Worm (Caenorhabditis elegans): ENCODE data around the gene nas-11.

Gene nas-11

ce11 chrX:6749124-6749822 lies 35.9 kb downstream of the nas-11 start (continued):
- TF ChIP-seq dpff-1 (tag; optimal IDR thresholded peaks at IDR 0.05) (no peak), pha-4 (tag; optimal IDR thresholded peaks at IDR 0.05) (no peak), die-1 (tag; optimal IDR thresholded peaks at IDR 0.05) (peak; percentile 63), nhr-27 (tag; optimal IDR thresholded peaks at IDR 0.05) (no peak), D2030.7 (GFP tag; IDR thresholded peaks at IDR 0.05) (no peak), ztf-18 (tag; optimal IDR thresholded peaks at IDR 0.05) (no peak), hrde-1 (tag; optimal IDR thresholded peaks at IDR 0.05; ENCODE audit: borderline replicate concordance) (no peak), tlf-1 (GFP tag; optimal IDR thresholded peaks at IDR 0.05) (peak; percentile 78), Y53F4B.3 (GFP tag; IDR thresholded peaks at IDR 0.05) (no peak), T26A5.8 (tag; optimal IDR thresholded peaks at IDR 0.05) (no peak), snpc-4 (GFP tag; optimal IDR thresholded peaks at IDR 0.05) (no peak), snpc-4 (tag; optimal IDR thresholded peaks at IDR 0.05) (peak in 2 of 4 experiments; percentile 1 to 31), nhr-120 (GFP tag; IDR thresholded peaks at IDR 0.05) (no peak), hmg-1.2 (GFP tag; IDR thresholded peaks at IDR 0.05) (no peak; the same call in 1 of the 2 replicates), lin-26 (GFP tag; IDR thresholded peaks at IDR 0.05) (0 out of 2 replicates have a peak, but pooled peaks have one; percentile 24), nfya-2 (GFP tag; IDR thresholded peaks at IDR 0.05) (no peak), akir-1 (GFP tag; optimal IDR thresholded peaks at IDR 0.05) (no peak), let-526 (GFP tag; IDR thresholded peaks at IDR 0.05) (peak; percentile 74; the same call in 1 of the 2 replicates), sea-2 (GFP tag; IDR thresholded peaks at IDR 0.05) (peak; percentile 62; the same call in 1 of the 2 replicates), cebp-1 (GFP tag; IDR thresholded peaks at IDR 0.05) (0 out of 2 replicates have a peak, but pooled peaks have one; percentile 16), cebp-1 (tag; optimal IDR thresholded peaks at IDR 0.05) (peak; percentile 73), F55B11.4 (tag; optimal IDR thresholded peaks at IDR 0.05; ENCODE audit: borderline replicate concordance, insufficient read depth) (no peak), nhr-90 (tag; optimal IDR thresholded peaks at IDR 0.05) (peak; percentile 73), K12H6.12 (tag; optimal IDR thresholded peaks at IDR 0.05) (peak; percentile 8), ceh-91 (GFP tag; IDR thresholded peaks at IDR 0.05) (no peak), lag-1 (GFP tag; IDR thresholded peaks at IDR 0.05) (no peak), C17E4.6 (GFP tag; IDR thresholded peaks at IDR 0.05) (no peak), F33H1.4 (GFP tag; IDR thresholded peaks at IDR 0.05) (no peak), aptf-3 (GFP tag; IDR thresholded peaks at IDR 0.05) (no peak), rpc-1 (optimal IDR thresholded peaks at IDR 0.05) (no peak), rpc-1 (tag; optimal IDR thresholded peaks at IDR 0.05) (no peak), attf-5 (GFP tag; optimal IDR thresholded peaks at IDR 0.05) (peak; percentile 2), rec-8 (tag; optimal IDR thresholded peaks at IDR 0.05) (no peak), let-607 (tag; optimal IDR thresholded peaks at IDR 0.05) (peak; percentile 13 to 82), F39B2.1 (GFP tag; IDR thresholded peaks at IDR 0.05) (no peak), attf-3 (GFP tag; conservative IDR thresholded peaks at IDR 0.05) (no peak), gei-17 (GFP tag; optimal IDR thresholded peaks at IDR 0.05) (peak; percentile 25), egl-44 (GFP tag; IDR thresholded peaks at IDR 0.05) (peak; percentile 86), efl-1 (GFP tag; optimal IDR thresholded peaks at IDR 0.05) (no peak), rcor-1 (GFP tag; IDR thresholded peaks at IDR 0.05) (0 out of 2 replicates have a peak, but pooled peaks have one; percentile 18), hmg-20 (GFP tag; IDR thresholded peaks at IDR 0.05) (0 out of 2 replicates have a peak, but pooled peaks have one; percentile 15), nhr-179 (tag; optimal IDR thresholded peaks at IDR 0.05) (no peak), ceh-40 (GFP tag; IDR thresholded peaks at IDR 0.05) (no peak), him-1 (tag; optimal IDR thresholded peaks at IDR 0.05) (no peak), lsy-27 (tag; optimal IDR thresholded peaks at IDR 0.05; ENCODE audit: borderline replicate concordance, insufficient read depth) (no peak), Y56A3A.18 (GFP tag; IDR thresholded peaks at IDR 0.05) (no peak), snpc-3.4 (tag; optimal IDR thresholded peaks at IDR 0.05) (no peak)
